Fruit fly (Drosophila melanogaster): ENCODE results near the gene CG34345.

The CG34345 gene

dm6 chr2L:6612477-6613004 is 10.4 kb upstream of the CG34345 start (continued):
- TF ChIP-seq sisA (GFP tag; IDR thresholded peaks at IDR 0.05) (peak; percentile 100), esg (GFP tag; conservative IDR thresholded peaks at IDR 0.05) (peak; percentile 100), CG11456 (GFP tag; IDR thresholded peaks at IDR 0.05) (peak; percentile 100), Dbx (GFP tag; IDR thresholded peaks at IDR 0.05) (peak; percentile 100), chif (GFP tag; optimal IDR thresholded peaks at IDR 0.05) (peak; percentile 100), CG4707 (GFP tag; optimal IDR thresholded peaks at IDR 0.05) (peak; percentile 99), slou (GFP tag; optimal IDR thresholded peaks at IDR 0.05) (peak; percentile 100), GATAe (GFP tag; conservative IDR thresholded peaks at IDR 0.05) (peak; percentile 100), exex (tag; optimal IDR thresholded peaks at IDR 0.05) (peak; percentile 100), H2.0 (GFP tag; IDR thresholded peaks at IDR 0.05) (peak; percentile 100), CG3163 (GFP tag; optimal IDR thresholded peaks at IDR 0.05) (peak; percentile 98), row (GFP tag; IDR thresholded peaks at IDR 0.05) (peak; percentile 100), jumu (GFP tag; optimal IDR thresholded peaks at IDR 0.05) (peak; percentile 100), bsh (GFP tag; optimal IDR thresholded peaks at IDR 0.05) (peak; percentile 100), Adf1 (GFP tag; IDR thresholded peaks at IDR 0.05) (peak; percentile 99), gt (GFP tag; IDR thresholded peaks at IDR 0.05) (peak; percentile 100), dmrt11E (tag; optimal IDR thresholded peaks at IDR 0.05) (peak; percentile 100), CG6175 (GFP tag; IDR thresholded peaks at IDR 0.05) (peak; percentile 100), Dip3 (GFP tag; optimal IDR thresholded peaks at IDR 0.05) (peak; percentile 100), CG2199 (GFP tag; IDR thresholded peaks at IDR 0.05) (peak; percentile 100), vnd (GFP tag; IDR thresholded peaks at IDR 0.05; ENCODE audit: partially characterized antibody) (no peak), MTF-1 (GFP tag; optimal IDR thresholded peaks at IDR 0.05; ENCODE audit: borderline replicate concordance) (peak; percentile 100), CG18619 (GFP tag; optimal IDR thresholded peaks at IDR 0.05) (peak; percentile 100), Pdp1 (GFP tag; optimal IDR thresholded peaks at IDR 0.05) (peak; percentile 100), peb (GFP tag; IDR thresholded peaks at IDR 0.05) (peak; percentile 100), CG17829 (tag; optimal IDR thresholded peaks at IDR 0.05) (peak; percentile 100), sima (GFP tag; optimal IDR thresholded peaks at IDR 0.05) (peak; percentile 100), pum (GFP tag; optimal IDR thresholded peaks at IDR 0.05) (peak; percentile 100), Sry-β (GFP tag; optimal IDR thresholded peaks at IDR 0.05) (peak; percentile 82), CG5180 (GFP tag; optimal IDR thresholded peaks at IDR 0.05) (peak; percentile 96), Opbp (GFP tag; IDR thresholded peaks at IDR 0.05; ENCODE audit: partially characterized antibody) (peak; percentile 51; the same call in 1 of the 3 replicates), chinmo (GFP tag; IDR thresholded peaks at IDR 0.05; ENCODE audit: partially characterized antibody) (0 out of 4 replicates have a peak, but pooled peaks have one; percentile 46), Deaf1 (tag; optimal IDR thresholded peaks at IDR 0.05) (peak; percentile 96), wor (GFP tag; IDR thresholded peaks at IDR 0.05) (peak; percentile 100), knrl (GFP tag; IDR thresholded peaks at IDR 0.05; ENCODE audit: partially characterized antibody) (peak; percentile 59; the same call in 2 of the 3 replicates), danr (GFP tag; IDR thresholded peaks at IDR 0.05) (peak; percentile 100), Myb (GFP tag; optimal IDR thresholded peaks at IDR 0.05) (peak; percentile 98), CG1832 (GFP tag; optimal IDR thresholded peaks at IDR 0.05) (peak; percentile 56), CHES-1-like (GFP tag; optimal IDR thresholded peaks at IDR 0.05) (peak; percentile 100), CG3065 (GFP tag; optimal IDR thresholded peaks at IDR 0.05) (peak; percentile 100), CG9817 (tag; optimal IDR thresholded peaks at IDR 0.05) (peak; percentile 100), CG3838 (GFP tag; optimal IDR thresholded peaks at IDR 0.05) (peak; percentile 100), Jarid2 (GFP tag; optimal IDR thresholded peaks at IDR 0.05) (peak; percentile 100), gcm (GFP tag; optimal IDR thresholded peaks at IDR 0.05) (peak; percentile 100), NK7.1 (GFP tag; optimal IDR thresholded peaks at IDR 0.05) (peak; percentile 100), Asciz (GFP tag; optimal IDR thresholded peaks at IDR 0.05) (peak; percentile 100), CG13894 (tag; optimal IDR thresholded peaks at IDR 0.05) (peak; percentile 100), jing (GFP tag; optimal IDR thresholded peaks at IDR 0.05) (peak; percentile 100), CG9437 (GFP tag; optimal IDR thresholded peaks at IDR 0.05) (peak; percentile 98)

All from whole organism, embryonic.